Worm (Caenorhabditis elegans): ENCODE data around the gene C07A12.2.

C07A12.2 gene

ce11 chrX:4564717-4565316, 20.2 kb downstream of the C07A12.2 start, which contains the start of gene amt-4:
Gene amt-4 (plus strand): TSS chrX:4565302.
- TF ChIP-seq unc-30 (tag; optimal IDR thresholded peaks at IDR 0.05) = no peak
- no peak for TF ChIP-seq F16B12.6 (tag; optimal IDR thresholded peaks at IDR 0.05)
- TF ChIP-seq sox-4 (tag; optimal IDR thresholded peaks at IDR 0.05) = no peak
- TF ChIP-seq lin-14 (GFP tag; optimal IDR thresholded peaks at IDR 0.05) = peak; percentile 4
- TF ChIP-seq unc-86 (tag; optimal IDR thresholded peaks at IDR 0.05) = no peak
- no peak for TF ChIP-seq lsy-2 (tag; optimal IDR thresholded peaks at IDR 0.05)
- TF ChIP-seq lin-35 (GFP tag; optimal IDR thresholded peaks at IDR 0.05) = no peak
- TF ChIP-seq nhr-90 (tag; optimal IDR thresholded peaks at IDR 0.05; ENCODE audit: poor library complexity) = peak; percentile 13
- TF ChIP-seq mef-2 (tag; optimal IDR thresholded peaks at IDR 0.05) = no peak
- TF ChIP-seq mep-1 (tag; optimal IDR thresholded peaks at IDR 0.05) = no peak
- peak; percentile 23 for TF ChIP-seq nhr-20 (tag; optimal IDR thresholded peaks at IDR 0.05)
- TF ChIP-seq ets-5 (GFP tag; IDR thresholded peaks at IDR 0.05) = no peak
- peak; percentile 31 for TF ChIP-seq nhr-71 (tag; optimal IDR thresholded peaks at IDR 0.05)
- TF ChIP-seq Y116A8C.19 (tag; optimal IDR thresholded peaks at IDR 0.05; ENCODE audit: borderline replicate concordance) = no peak
- TF ChIP-seq nhr-85 (tag) = no peak
- peak in 1 of 2 experiments; percentile 64 for TF ChIP-seq mdl-1 (tag; optimal IDR thresholded peaks at IDR 0.05)
- no peak for TF ChIP-seq ceh-8 (GFP tag; optimal IDR thresholded peaks at IDR 0.05)
- no peak for TF ChIP-seq nhr-12 (tag; optimal IDR thresholded peaks at IDR 0.05)
- TF ChIP-seq jun-1 (tag; optimal IDR thresholded peaks at IDR 0.05) = peak; percentile 13
- TF ChIP-seq ceh-88 (GFP tag; IDR thresholded peaks at IDR 0.05) = no peak
- no peak for TF ChIP-seq xbp-1 (tag; optimal IDR thresholded peaks at IDR 0.05)
- peak; percentile 98 for TF ChIP-seq elt-2 (tag; optimal IDR thresholded peaks at IDR 0.05)
- peak; percentile 27 for TF ChIP-seq tlp-1 (tag; optimal IDR thresholded peaks at IDR 0.05)
- TF ChIP-seq ceh-90 (tag; optimal IDR thresholded peaks at IDR 0.05) = no peak

- no peak for TF ChIP-seq grh-1 (GFP tag; IDR thresholded peaks at IDR 0.05)
- no peak for TF ChIP-seq skn-1 (tag; optimal IDR thresholded peaks at IDR 0.05)
- TF ChIP-seq vab-15 (tag; optimal IDR thresholded peaks at IDR 0.05) = no peak
- TF ChIP-seq sup-37 (GFP tag; optimal IDR thresholded peaks at IDR 0.05) = no peak
- TF ChIP-seq nhr-11 (tag; optimal IDR thresholded peaks at IDR 0.05) = no peak
- no peak for TF ChIP-seq swsn-7 (tag; optimal IDR thresholded peaks at IDR 0.05)
- TF ChIP-seq elt-2 (tag; optimal IDR thresholded peaks at IDR 0.05) = peak; percentile 67
- no peak for TF ChIP-seq egl-27 (tag; optimal IDR thresholded peaks at IDR 0.05)
These were observed 22.5 kb downstream of the C07A12.2 start for ce11 chrX:4567110-4567509.

ce11 chrX:4569276-4569675, 24.6 kb downstream of the C07A12.2 start:
- TF ChIP-seq mef-2 (tag; optimal IDR thresholded peaks at IDR 0.05) (no peak), tlp-1 (tag; optimal IDR thresholded peaks at IDR 0.05) (no peak), aha-1 (tag; optimal IDR thresholded peaks at IDR 0.05) (no peak), nhr-85 (tag) (peak; percentile 90), snu-23 (GFP tag; optimal IDR thresholded peaks at IDR 0.05) (peak; percentile 0), lsy-2 (tag; optimal IDR thresholded peaks at IDR 0.05) (peak in 1 of 2 experiments; percentile 5), fos-1 (tag; optimal IDR thresholded peaks at IDR 0.05) (no peak), ama-1 (optimal IDR thresholded peaks at IDR 0.05) (no peak), blmp-1 (tag; optimal IDR thresholded peaks at IDR 0.05) (peak; percentile 30), C34B4.2 (tag; optimal IDR thresholded peaks at IDR 0.05) (no peak), ztf-11 (tag; optimal IDR thresholded peaks at IDR 0.05) (no peak), nhr-20 (tag; optimal IDR thresholded peaks at IDR 0.05) (peak; percentile 85), egl-27 (tag; optimal IDR thresholded peaks at IDR 0.05) (no peak), elt-2 (tag; optimal IDR thresholded peaks at IDR 0.05) (no peak), lin-14 (GFP tag; optimal IDR thresholded peaks at IDR 0.05) (peak; percentile 60), unc-62 (GFP tag; optimal IDR thresholded peaks at IDR 0.05) (no peak), nhr-90 (tag; optimal IDR thresholded peaks at IDR 0.05; ENCODE audit: poor library complexity) (no peak), elt-3 (tag; optimal IDR thresholded peaks at IDR 0.05) (peak in 1 of 6 experiments; percentile 63), unc-98 (GFP tag; IDR thresholded peaks at IDR 0.05) (no peak), zag-1 (tag; optimal IDR thresholded peaks at IDR 0.05) (no peak), isw-1 (GFP tag; IDR thresholded peaks at IDR 0.05) (no peak), nhr-84 (tag; optimal IDR thresholded peaks at IDR 0.05) (no peak), grh-1 (GFP tag; IDR thresholded peaks at IDR 0.05) (no peak), jun-1 (tag; optimal IDR thresholded peaks at IDR 0.05) (no peak), sup-37 (GFP tag; optimal IDR thresholded peaks at IDR 0.05) (no peak), sox-4 (tag; optimal IDR thresholded peaks at IDR 0.05) (no peak), unc-86 (tag; optimal IDR thresholded peaks at IDR 0.05) (no peak), nhr-71 (tag; optimal IDR thresholded peaks at IDR 0.05) (peak; percentile 11), hpl-2 (GFP tag; optimal IDR thresholded peaks at IDR 0.05) (no peak)
